Fruit fly (Drosophila melanogaster) whole organism, embryonic: ENCODE results near the gene CG32052.

Experiments used
- BEAF-32 ChIP-seq: fragments of 200-800 bp; sonication (Bioruptor generic); optimal IDR thresholded peaks from 3 replicates; lab custom pipeline; 2017; ENCODE audit warnings: missing biosample characterization, missing genetic modification characterization, mild to moderate bottlenecking, moderate library complexity, missing genetic modification reagents
- BtbVII ChIP-seq: fragments of 200-800 bp; sonication (Bioruptor generic); optimal IDR thresholded peaks from 3 replicates; lab custom pipeline; 2017; ENCODE audit warnings: missing biosample characterization, mild to moderate bottlenecking, missing genetic modification characterization
- CG10209 ChIP-seq: fragments of 200-800 bp; sonication (Bioruptor generic); optimal IDR thresholded peaks from 3 replicates; lab custom pipeline; 2017; ENCODE audit warnings: missing biosample characterization, mild to moderate bottlenecking, missing genetic modification characterization, missing genetic modification reagents
- CG10959 ChIP-seq: fragments of 200-800 bp; sonication (Bioruptor generic); IDR thresholded peaks from 2 replicates; pipeline ENCODE4 v1.3.6; 2022; ENCODE audit warnings: missing biosample characterization, missing genetic modification characterization
- CG10979 ChIP-seq: fragments of 200-800 bp; sonication (Bioruptor generic); optimal IDR thresholded peaks from 2 replicates; lab custom pipeline; 2018; ENCODE audit warnings: missing biosample characterization, mild to moderate bottlenecking, missing genetic modification characterization, moderate library complexity
- CG11456 ChIP-seq: fragments of 200-800 bp; sonication (Bioruptor generic); IDR thresholded peaks from 3 replicates; pipeline ENCODE4 v1.3.6; 2022; ENCODE audit warnings: missing biosample characterization, missing genetic modification characterization
- CG11560 ChIP-seq: fragments of 200-800 bp; sonication (Bioruptor generic); IDR thresholded peaks from 3 replicates; pipeline ENCODE4 v1.3.6; 2022; ENCODE audit warnings: missing biosample characterization, missing genetic modification characterization
- CG13624 ChIP-seq: fragments of 200-800 bp; sonication (Bioruptor generic); optimal IDR thresholded peaks from 2 replicates; lab custom pipeline; 2016; ENCODE audit warnings: missing biosample characterization, missing genetic modification characterization
- CG13775 ChIP-seq: fragments of 200-800 bp; sonication (Bioruptor generic); optimal IDR thresholded peaks from 3 replicates; lab custom pipeline; 2017; ENCODE audit warnings: missing biosample characterization, mild to moderate bottlenecking, missing genetic modification characterization
- CG14014 ChIP-seq: fragments of 200-800 bp; sonication (Bioruptor generic); IDR thresholded peaks from 2 replicates; pipeline ENCODE4 v1.3.6; 2022; ENCODE audit warnings: missing biosample characterization, missing genetic modification characterization
- CG1529 ChIP-seq: fragments of 200-800 bp; sonication (Bioruptor generic); optimal IDR thresholded peaks from 3 replicates; lab custom pipeline; 2018; ENCODE audit warnings: missing biosample characterization, missing genetic modification characterization
- CG1603 ChIP-seq: fragments of 200-800 bp; sonication (Bioruptor generic); optimal IDR thresholded peaks from 2 replicates; lab custom pipeline; 2019; ENCODE audit warnings: missing biosample characterization, mild to moderate bottlenecking, missing genetic modification characterization, moderate library complexity
- CG16779 ChIP-seq: fragments of 200-800 bp; sonication (Bioruptor generic); IDR thresholded peaks from 2 replicates; pipeline ENCODE4 v1.3.6; 2022; ENCODE audit warnings: missing biosample characterization, missing genetic modification characterization
- CG16863 ChIP-seq: fragments of 200-800 bp; sonication (Bioruptor generic); optimal IDR thresholded peaks from 3 replicates; lab custom pipeline; 2016; ENCODE audit warnings: missing biosample characterization, missing genetic modification characterization
- CG18262 ChIP-seq: fragments of 200-800 bp; optimal IDR thresholded peaks from 3 replicates; lab custom pipeline; 2019; ENCODE audit warnings: missing biosample characterization, mild to moderate bottlenecking, missing genetic modification characterization, moderate library complexity
- CG18619 ChIP-seq: fragments of 200-800 bp; sonication (Bioruptor generic); optimal IDR thresholded peaks from 3 replicates; lab custom pipeline; 2017; ENCODE audit warnings: missing biosample characterization, mild to moderate bottlenecking, missing genetic modification characterization
- CG2120 ChIP-seq: fragments of 200-800 bp; sonication (Bioruptor generic); optimal IDR thresholded peaks from 3 replicates; lab custom pipeline; 2016; ENCODE audit warnings: missing biosample characterization, missing genetic modification characterization
- CG2678 ChIP-seq: fragments of 200-800 bp; sonication (Bioruptor generic); optimal IDR thresholded peaks from 3 replicates; lab custom pipeline; 2019; ENCODE audit warnings: missing biosample characterization, mild to moderate bottlenecking, missing genetic modification characterization, moderate library complexity
- CG2712 ChIP-seq: fragments of 200-800 bp; optimal IDR thresholded peaks from 3 replicates; lab custom pipeline; 2019; ENCODE audit warnings: missing biosample characterization, mild to moderate bottlenecking, missing genetic modification characterization, moderate library complexity
- CG31365 ChIP-seq: fragments of 200-800 bp; sonication (Bioruptor generic); optimal IDR thresholded peaks from 2 replicates; lab custom pipeline; 2018; ENCODE audit warnings: missing biosample characterization, mild to moderate bottlenecking, missing genetic modification characterization
- CG34422 ChIP-seq: fragments of 200-800 bp; sonication (Bioruptor generic); IDR thresholded peaks from 3 replicates; pipeline ENCODE4 v1.3.6; 2022; ENCODE audit warnings: missing biosample characterization, missing genetic modification characterization
- CG3995 ChIP-seq: fragments of 200-800 bp; sonication (Bioruptor generic); optimal IDR thresholded peaks from 3 replicates; lab custom pipeline; 2016; ENCODE audit warnings: missing biosample characterization, missing genetic modification characterization
- CG4730 ChIP-seq: fragments of 200-800 bp; sonication (Bioruptor generic); IDR thresholded peaks from 2 replicates; pipeline ENCODE4 v1.3.6; 2022; ENCODE audit warnings: missing biosample characterization, missing genetic modification characterization
- CG6689 ChIP-seq: fragments of 200-800 bp; sonication (Bioruptor generic); IDR thresholded peaks from 2 replicates; pipeline ENCODE4 v1.3.6; 2022; ENCODE audit warnings: missing biosample characterization, missing genetic modification characterization
- CG8388 ChIP-seq: fragments of 200-800 bp; sonication (Bioruptor generic); optimal IDR thresholded peaks from 2 replicates; lab custom pipeline; 2019; ENCODE audit warnings: missing biosample characterization, mild to moderate bottlenecking, missing genetic modification characterization, moderate library complexity
- CG8944 ChIP-seq: fragments of 200-800 bp; sonication (Bioruptor generic); optimal IDR thresholded peaks from 3 replicates; lab custom pipeline; 2016; ENCODE audit warnings: missing biosample characterization, missing genetic modification characterization
- CG9797 ChIP-seq: fragments of 200-800 bp; sonication (Bioruptor generic); optimal IDR thresholded peaks from 3 replicates; lab custom pipeline; 2018; ENCODE audit warnings: missing biosample characterization, mild to moderate bottlenecking, missing genetic modification characterization
- Ets97D ChIP-seq: fragments of 200-800 bp; sonication (Bioruptor generic); optimal IDR thresholded peaks from 3 replicates; lab custom pipeline; 2016; ENCODE audit warnings: missing biosample characterization, missing genetic modification characterization
- Fer3 ChIP-seq: fragments of 200-800 bp; sonication (Bioruptor generic); optimal IDR thresholded peaks from 2 replicates; lab custom pipeline; 2018; ENCODE audit warnings: missing biosample characterization, mild to moderate bottlenecking, missing genetic modification characterization, moderate library complexity
- HLH54F ChIP-seq: fragments of 200-800 bp; sonication (Bioruptor generic); optimal IDR thresholded peaks from 3 replicates; lab custom pipeline; 2016; ENCODE audit warnings: missing biosample characterization, missing genetic modification characterization
- Myb ChIP-seq: fragments of 200-800 bp; sonication (Bioruptor generic); optimal IDR thresholded peaks from 2 replicates; lab custom pipeline; 2016; ENCODE audit warnings: missing biosample characterization, missing genetic modification characterization
- Nf-YC ChIP-seq: fragments of 200-800 bp; optimal IDR thresholded peaks from 3 replicates; lab custom pipeline; 2019; ENCODE audit warnings: missing biosample characterization, mild to moderate bottlenecking, missing genetic modification characterization, moderate library complexity
- Optix ChIP-seq: fragments of 200-800 bp; sonication (Bioruptor generic); IDR thresholded peaks from 3 replicates; pipeline ENCODE4 v1.3.6; 2022; ENCODE audit warnings: missing biosample characterization, missing genetic modification characterization
- Scr ChIP-seq: fragments of 200-800 bp; sonication (Bioruptor generic); IDR thresholded peaks from 2 replicates; pipeline ENCODE4 v1.3.6; 2022; ENCODE audit warnings: missing biosample characterization, missing genetic modification characterization; ENCODE audit not compliant: partially characterized antibody
- Spps ChIP-seq: fragments of 200-800 bp; sonication (Bioruptor generic); optimal IDR thresholded peaks from 2 replicates; lab custom pipeline; 2018; ENCODE audit warnings: missing biosample characterization, mild to moderate bottlenecking, missing genetic modification characterization
- ac ChIP-seq: fragments of 200-800 bp; sonication (Bioruptor generic); optimal IDR thresholded peaks from 3 replicates; lab custom pipeline; 2017; ENCODE audit warnings: missing biosample characterization, mild to moderate bottlenecking, missing genetic modification characterization
- bowl ChIP-seq: fragments of 200-800 bp; sonication (Bioruptor generic); IDR thresholded peaks from 2 replicates; pipeline ENCODE4 v1.3.6; 2022; ENCODE audit warnings: missing biosample characterization, missing genetic modification characterization
- chm ChIP-seq: fragments of 200-800 bp; sonication (Bioruptor generic); IDR thresholded peaks from 2 replicates; pipeline ENCODE4 v1.3.6; 2022; ENCODE audit warnings: missing biosample characterization, missing genetic modification characterization
- crol ChIP-seq: fragments of 200-800 bp; sonication (Bioruptor generic); IDR thresholded peaks from 2 replicates; pipeline ENCODE4 v1.3.6; 2022; ENCODE audit warnings: missing biosample characterization, missing genetic modification characterization
- dan ChIP-seq: fragments of 200-800 bp; sonication (Bioruptor generic); IDR thresholded peaks from 2 replicates; pipeline ENCODE4 v1.3.6; 2022; ENCODE audit warnings: missing biosample characterization, missing genetic modification characterization
- fd3F ChIP-seq: fragments of 200-800 bp; sonication (Bioruptor generic); optimal IDR thresholded peaks from 2 replicates; lab custom pipeline; 2018; ENCODE audit warnings: missing biosample characterization, mild to moderate bottlenecking, missing genetic modification characterization, moderate library complexity
- ftz-f1 ChIP-seq: fragments of 200-800 bp; sonication (Bioruptor generic); optimal IDR thresholded peaks from 2 replicates; lab custom pipeline; 2016; ENCODE audit warnings: missing biosample characterization, missing genetic modification characterization
- hbn ChIP-seq: fragments of 200-800 bp; sonication (Bioruptor generic); IDR thresholded peaks from 2 replicates; pipeline ENCODE4 v1.3.6; 2022; ENCODE audit warnings: missing biosample characterization, missing genetic modification characterization; ENCODE audit not compliant: partially characterized antibody
- jing ChIP-seq: fragments of 200-800 bp; sonication (Bioruptor generic); optimal IDR thresholded peaks from 2 replicates; lab custom pipeline; 2018; ENCODE audit warnings: missing biosample characterization, mild to moderate bottlenecking, missing genetic modification characterization
- ken ChIP-seq: fragments of 200-800 bp; sonication (Bioruptor generic); IDR thresholded peaks from 3 replicates; pipeline ENCODE4 v1.3.6; 2022; ENCODE audit warnings: missing biosample characterization, missing genetic modification characterization
- knrl ChIP-seq: fragments of 200-800 bp; sonication (Bioruptor generic); IDR thresholded peaks from 3 replicates; pipeline ENCODE4 v1.3.6; 2022; ENCODE audit warnings: missing biosample characterization, missing genetic modification characterization; ENCODE audit not compliant: partially characterized antibody
- row ChIP-seq: fragments of 200-800 bp; sonication (Bioruptor generic); IDR thresholded peaks from 3 replicates; pipeline ENCODE4 v1.3.6; 2022; ENCODE audit warnings: missing biosample characterization, missing genetic modification characterization
- ssp ChIP-seq: fragments of 200-800 bp; sonication (Bioruptor generic); IDR thresholded peaks from 2 replicates; pipeline ENCODE4 v1.3.6; 2022; ENCODE audit warnings: missing biosample characterization, missing genetic modification characterization
- stc ChIP-seq: fragments of 200-800 bp; sonication (Bioruptor generic); IDR thresholded peaks from 2 replicates; pipeline ENCODE4 v1.3.6; 2022; ENCODE audit warnings: missing biosample characterization, missing genetic modification characterization
- tin ChIP-seq: fragments of 200-800 bp; sonication (Bioruptor generic); optimal IDR thresholded peaks from 3 replicates; lab custom pipeline; 2016; ENCODE audit warnings: missing biosample characterization, missing genetic modification characterization
- toy ChIP-seq: fragments of 200-800 bp; sonication (Bioruptor generic); IDR thresholded peaks from 2 replicates; pipeline ENCODE4 v1.3.6; 2022; ENCODE audit warnings: missing biosample characterization, missing genetic modification characterization
- yki ChIP-seq: fragments of >200 bp; optimal IDR thresholded peaks from 3 replicates; lab custom pipeline; 2018
- zfh1 ChIP-seq: fragments of 200-800 bp; sonication (Bioruptor generic); IDR thresholded peaks from 3 replicates; pipeline ENCODE4 v1.3.6; 2022; ENCODE audit warnings: missing biosample characterization, missing genetic modification characterization

Gene CG32052

dm6 chr3L:9838534-9838933 is 51.7 kb downstream of the CG32052 start, which contains the start of gene Cdk8 (continued):
- TF ChIP-seq CG6689 (GFP tag; lab: Robert Waterston, UW) (no peak), CG2678 (tag; lab: Kevin White, UChicago) (no peak), CG3995 (GFP tag; lab: Kevin White, UChicago) (no peak), dan (GFP tag; lab: Robert Waterston, UW) (no peak), CG8388 (peak; percentile 47), CG10979 (peak; percentile 28), toy (no peak), CG18262 (tag; lab: Kevin White, UChicago) (peak; percentile 39), CG8944 (GFP tag; lab: Kevin White, UChicago) (no peak), BEAF-32 (peak; percentile 18), bowl (no peak), CG14014 (GFP tag; lab: Robert Waterston, UW) (no peak), CG31365 (tag; lab: Kevin White, UChicago) (no peak), ftz-f1 (GFP tag; lab: Kevin White, UChicago) (no peak), chm (GFP tag; lab: Robert Waterston, UW) (no peak), CG1529 (GFP tag; lab: Kevin White, UChicago) (no peak), CG2712 (tag; lab: Kevin White, UChicago) (peak; percentile 69), CG16779 (GFP tag; lab: Robert Waterston, UW) (no peak), CG1603 (tag; lab: Kevin White, UChicago) (no peak), HLH54F (peak; percentile 32), Fer3 (tag; lab: Kevin White, UChicago) (peak; percentile 44), tin (GFP tag; lab: Kevin White, UChicago) (peak; percentile 21), crol (GFP tag; lab: Robert Waterston, UW) (no peak), ssp (GFP tag; lab: Robert Waterston, UW) (no peak), CG10209 (GFP tag; lab: Kevin White, UChicago) (no peak), Spps (tag; lab: Kevin White, UChicago) (no peak), CG18619 (GFP tag; lab: Kevin White, UChicago) (no peak), CG2120 (peak; percentile 71), CG11456 (no peak), CG13624 (peak; percentile 29), row (GFP tag; lab: Robert Waterston, UW) (peak; percentile 81), ac (no peak), zfh1 (GFP tag; lab: Robert Waterston, UW) (no peak), CG4730 (no peak), Nf-YC (tag; lab: Kevin White, UChicago) (peak; percentile 58), Scr (no peak), stc (GFP tag; lab: Robert Waterston, UW) (peak; percentile 18; the same call in 1 of the 2 replicates), Optix (GFP tag; lab: Robert Waterston, UW) (no peak), ken (GFP tag; lab: Robert Waterston, UW) (no peak), Ets97D (GFP tag; lab: Kevin White, UChicago) (no peak), Myb (GFP tag; lab: Kevin White, UChicago) (no peak), CG10959 (GFP tag; lab: Robert Waterston, UW) (no peak), knrl (GFP tag; lab: Robert Waterston, UW) (no peak; the same call in 2 of the 3 replicates), CG9797 (GFP tag; lab: Kevin White, UChicago) (no peak), BtbVII (GFP tag; lab: Kevin White, UChicago) (no peak), jing (GFP tag; lab: Kevin White, UChicago) (no peak), CG16863 (GFP tag; lab: Kevin White, UChicago) (no peak), hbn (GFP tag; lab: Robert Waterston, UW) (no peak), yki (lab: Kevin White, UChicago) (no peak), CG34422 (GFP tag; lab: Robert Waterston, UW) (peak; percentile 51; the same call in 1 of the 3 replicates), CG11560 (tag; lab: Robert Waterston, UW) (no peak), CG13775 (GFP tag; lab: Kevin White, UChicago) (no peak), fd3F (GFP tag; lab: Kevin White, UChicago) (peak; percentile 18)
